Worm (Caenorhabditis elegans): ENCODE data around the gene hrg-9.
A peak's percentile ranks its signal among the peaks of the same experiment; 100 is the strongest.

hrg-9 gene

ce11 chrV:12949607-12950006 is 13.5 kb downstream of the hrg-9 start, which contains the start of gene T16G1.13:
TSS of gene T16G1.13 (plus strand) at chrV:12949907.
- TF ChIP-seq lin-39 (tag; optimal IDR thresholded peaks at IDR 0.05): no peak
- no peak for TF ChIP-seq nhr-21 (tag; optimal IDR thresholded peaks at IDR 0.05)
- TF ChIP-seq fos-1 (tag; optimal IDR thresholded peaks at IDR 0.05): no peak
- no peak for TF ChIP-seq elt-3 (tag; optimal IDR thresholded peaks at IDR 0.05)
- TF ChIP-seq mab-5 (tag; optimal IDR thresholded peaks at IDR 0.05): no peak
- TF ChIP-seq mbf-1 (tag; optimal IDR thresholded peaks at IDR 0.05): no peak
- TF ChIP-seq lin-11 (tag; optimal IDR thresholded peaks at IDR 0.05): no peak
- TF ChIP-seq crh-2 (tag; optimal IDR thresholded peaks at IDR 0.05): no peak
- no peak for TF ChIP-seq aly-2 (tag; optimal IDR thresholded peaks at IDR 0.05)
- no peak for TF ChIP-seq sem-4 (tag; optimal IDR thresholded peaks at IDR 0.05)
- TF ChIP-seq mdl-1 (tag; optimal IDR thresholded peaks at IDR 0.05): no peak
- TF ChIP-seq nhr-77 (tag; optimal IDR thresholded peaks at IDR 0.05): no peak
- no peak for TF ChIP-seq F13H6.1 (tag; optimal IDR thresholded peaks at IDR 0.05)
- TF ChIP-seq ztf-1 (GFP tag; conservative IDR thresholded peaks at IDR 0.05): no peak

- TF ChIP-seq C34F6.9 (tag; optimal IDR thresholded peaks at IDR 0.05): no peak
These were observed 18.4 kb downstream of the hrg-9 start, which contains the start of gene grl-2 for ce11 chrV:12944775-12945174. TSS of gene grl-2 (plus strand) at chrV:12945075.

ce11 chrV:12944229-12944628 is 18.9 kb downstream of the hrg-9 start, which contains the start of gene T16G1.3:
TSS of gene T16G1.3 (minus strand) at chrV:12944329.
- no peak for TF ChIP-seq gmeb-1 (tag; optimal IDR thresholded peaks at IDR 0.05)
- no peak for TF ChIP-seq dmd-4 (tag; optimal IDR thresholded peaks at IDR 0.05)
- no peak for TF ChIP-seq mab-5 (tag; optimal IDR thresholded peaks at IDR 0.05)
- TF ChIP-seq C34F6.9 (tag; optimal IDR thresholded peaks at IDR 0.05): no peak

ce11 chrV:12943399-12943798 is 19.7 kb downstream of the hrg-9 start:
- TF ChIP-seq peb-1 (tag; optimal IDR thresholded peaks at IDR 0.05): no peak
- no peak for TF ChIP-seq aly-2 (tag; optimal IDR thresholded peaks at IDR 0.05)
- no peak for TF ChIP-seq dmd-4 (tag; optimal IDR thresholded peaks at IDR 0.05)
- no peak for TF ChIP-seq lin-11 (tag; optimal IDR thresholded peaks at IDR 0.05)
- TF ChIP-seq nhr-237 (tag; optimal IDR thresholded peaks at IDR 0.05): no peak
- no peak for TF ChIP-seq ceh-16 (tag; optimal IDR thresholded peaks at IDR 0.05)
- no peak for TF ChIP-seq fos-1 (tag; optimal IDR thresholded peaks at IDR 0.05)
- TF ChIP-seq ztf-11 (tag; optimal IDR thresholded peaks at IDR 0.05): no peak
- TF ChIP-seq lin-39 (tag; optimal IDR thresholded peaks at IDR 0.05): no peak

- TF ChIP-seq ztf-1 (GFP tag; conservative IDR thresholded peaks at IDR 0.05) (no peak), nhr-6 (tag; optimal IDR thresholded peaks at IDR 0.05) (no peak), unc-55 (GFP tag; optimal IDR thresholded peaks at IDR 0.05) (no peak), snpc-4 (tag; optimal IDR thresholded peaks at IDR 0.05) (no peak), unc-39 (tag; optimal IDR thresholded peaks at IDR 0.05) (no peak), sma-9 (GFP tag; optimal IDR thresholded peaks at IDR 0.05) (peak; percentile 66), sma-9 (tag; optimal IDR thresholded peaks at IDR 0.05) (no peak), nhr-12 (tag; optimal IDR thresholded peaks at IDR 0.05) (no peak), nhr-11 (tag; optimal IDR thresholded peaks at IDR 0.05) (no peak), nhr-25 (tag; optimal IDR thresholded peaks at IDR 0.05) (no peak), gmeb-1 (tag; optimal IDR thresholded peaks at IDR 0.05) (peak; percentile 37), nhr-77 (tag; optimal IDR thresholded peaks at IDR 0.05) (no peak), nhr-237 (tag; optimal IDR thresholded peaks at IDR 0.05) (no peak), nhr-21 (tag; optimal IDR thresholded peaks at IDR 0.05) (no peak), ceh-82 (tag; optimal IDR thresholded peaks at IDR 0.05) (no peak), aly-2 (tag; optimal IDR thresholded peaks at IDR 0.05) (no peak), lin-11 (tag; optimal IDR thresholded peaks at IDR 0.05) (no peak)
These were observed 21.2 kb downstream of the hrg-9 start, which contains the start of gene T16G1.4 for ce11 chrV:12941797-12942474. TSS of gene T16G1.4 (minus strand) at chrV:12941847.

ce11 chrV:12939434-12939833 is 23.7 kb downstream of the hrg-9 start, which contains the start of gene T16G1.5:
TSS of gene T16G1.5 (minus strand) at chrV:12939552.
- TF ChIP-seq fos-1 (tag; optimal IDR thresholded peaks at IDR 0.05) (peak; percentile 41), gmeb-1 (tag; optimal IDR thresholded peaks at IDR 0.05) (no peak)

Measured in whole organism, L2 larva.